Fruit fly (Drosophila melanogaster) whole organism, adult: ENCODE data around the gene Cralbp.

ENCODE experiments used
- CG14711 ChIP-seq: fragments of 200-800 bp; sonication (Bioruptor generic); optimal IDR thresholded peaks from 2 replicates; lab custom pipeline; 2018; ENCODE audit warnings: missing biosample characterization, mild to moderate bottlenecking, missing genetic modification characterization, moderate library complexity
- CG33017 ChIP-seq: fragments of 200-800 bp; sonication (Bioruptor generic); optimal IDR thresholded peaks from 2 replicates; lab custom pipeline; 2018; ENCODE audit warnings: missing biosample characterization, mild to moderate bottlenecking, missing genetic modification characterization, moderate library complexity
- Clk ChIP-seq: fragments of 200-800 bp; sonication (Bioruptor generic); optimal IDR thresholded peaks from 2 replicates; lab custom pipeline; 2017; ENCODE audit warnings: missing biosample characterization, missing genetic modification characterization
- cic ChIP-seq: fragments of 200-800 bp; sonication (Bioruptor generic); optimal IDR thresholded peaks from 2 replicates; lab custom pipeline; 2017; ENCODE audit warnings: missing biosample characterization, mild to moderate bottlenecking, missing genetic modification characterization, moderate library complexity
- kay ChIP-seq: fragments of 200-800 bp; sonication (Bioruptor generic); peaks from one replicate; lab custom pipeline; 2016; ENCODE audit warnings: missing biosample characterization, missing genetic modification characterization, borderline replicate concordance
- tj ChIP-seq: fragments of 200-800 bp; sonication (Bioruptor generic); optimal IDR thresholded peaks from 3 replicates; lab custom pipeline; 2017; ENCODE audit warnings: missing biosample characterization, mild to moderate bottlenecking, missing genetic modification characterization, moderate library complexity

DNA sequence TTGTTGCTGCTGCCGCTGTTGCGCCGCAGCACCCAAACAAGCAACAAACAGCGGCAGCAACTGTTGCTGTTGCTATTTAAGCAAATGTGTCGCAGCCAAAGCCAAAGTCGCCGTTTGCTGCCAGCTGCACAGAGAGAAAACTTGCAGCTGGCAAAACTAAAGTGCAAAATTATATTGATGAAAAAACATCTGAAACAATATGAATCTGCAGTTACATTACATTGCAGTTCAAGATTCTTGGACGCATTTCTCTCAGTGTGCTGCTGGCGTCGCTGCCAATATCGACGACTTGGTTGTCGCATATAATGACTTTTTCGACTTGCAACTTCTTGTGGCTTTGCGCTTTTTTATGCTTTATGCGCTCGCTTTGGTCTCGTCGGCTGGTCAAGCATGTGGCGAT lies 47.7 kb upstream of the Cralbp start:
- TF ChIP-seq CG33017, result no peak
- TF ChIP-seq CG14711 (tag; lab: Kevin White, UChicago), result no peak
- TF ChIP-seq cic (GFP tag; lab: Kevin White, UChicago), result no peak
- no peak for TF ChIP-seq Clk (GFP tag; lab: Kevin White, UChicago)
- no peak for TF ChIP-seq tj (GFP tag; lab: Kevin White, UChicago)
- TF ChIP-seq kay, result no peak
